Fruit fly (Drosophila melanogaster) whole organism, prepupa: ENCODE data around the gene Parg.

Experiments used
- Blimp-1 ChIP-seq: fragments of 200-800 bp; sonication (Bioruptor generic); optimal IDR thresholded peaks from 3 replicates; lab custom pipeline; 2017; ENCODE audit warnings: missing biosample characterization, missing genetic modification characterization, mild to moderate bottlenecking, moderate library complexity, missing genetic modification reagents
- CG10669 ChIP-seq: fragments of 200-800 bp; sonication (Bioruptor generic); optimal IDR thresholded peaks from 3 replicates; lab custom pipeline; 2018; ENCODE audit warnings: missing biosample characterization, mild to moderate bottlenecking, missing genetic modification characterization, moderate library complexity
- CG11902 ChIP-seq: fragments of 200-800 bp; sonication (Bioruptor generic); optimal IDR thresholded peaks from 3 replicates; lab custom pipeline; 2016; ENCODE audit warnings: missing biosample characterization, missing genetic modification characterization
- CG15336 ChIP-seq: fragments of 200-800 bp; sonication (Bioruptor generic); IDR thresholded peaks from 2 replicates; pipeline ENCODE4 v1.3.6; 2022; ENCODE audit warnings: missing biosample characterization, missing genetic modification characterization
- CG1621 ChIP-seq: fragments of 200-800 bp; sonication (Bioruptor generic); optimal IDR thresholded peaks from 3 replicates; lab custom pipeline; 2018; ENCODE audit warnings: missing biosample characterization, mild to moderate bottlenecking, missing genetic modification characterization
- CG3032 ChIP-seq: fragments of 200-800 bp; optimal IDR thresholded peaks from 2 replicates; lab custom pipeline; 2019; ENCODE audit warnings: missing biosample characterization, mild to moderate bottlenecking, missing genetic modification characterization, moderate library complexity
- CG31627 ChIP-seq: fragments of 200-800 bp; sonication (Bioruptor generic); optimal IDR thresholded peaks from 3 replicates; lab custom pipeline; 2016; ENCODE audit warnings: missing biosample characterization, missing genetic modification characterization
- CG32006 ChIP-seq: fragments of 200-800 bp; sonication (Bioruptor generic); optimal IDR thresholded peaks from 3 replicates; lab custom pipeline; 2017; ENCODE audit warnings: missing biosample characterization, mild to moderate bottlenecking, missing genetic modification characterization
- CG3919 ChIP-seq: fragments of 200-800 bp; sonication (Bioruptor generic); optimal IDR thresholded peaks from 3 replicates; lab custom pipeline; 2016; ENCODE audit warnings: missing biosample characterization, missing genetic modification characterization
- CG4318 ChIP-seq: fragments of 200-800 bp; sonication (Bioruptor generic); optimal IDR thresholded peaks from 3 replicates; lab custom pipeline; 2017; ENCODE audit warnings: missing biosample characterization, mild to moderate bottlenecking, missing genetic modification characterization
- CG6163 ChIP-seq: fragments of 200-800 bp; sonication (Bioruptor generic); IDR thresholded peaks from 3 replicates; pipeline ENCODE4 v1.3.6; 2022; ENCODE audit warnings: missing biosample characterization, missing genetic modification characterization
- CG6792 ChIP-seq: fragments of 200-800 bp; sonication (Bioruptor generic); optimal IDR thresholded peaks from 3 replicates; lab custom pipeline; 2016; ENCODE audit warnings: missing biosample characterization, missing genetic modification characterization
- CG6808 ChIP-seq: fragments of 200-800 bp; sonication (Bioruptor generic); optimal IDR thresholded peaks from 3 replicates; lab custom pipeline; 2017; ENCODE audit warnings: missing biosample characterization, missing genetic modification characterization, mild to moderate bottlenecking, moderate library complexity, missing genetic modification reagents
- CG6854 ChIP-seq: fragments of 200-800 bp; sonication (Bioruptor generic); optimal IDR thresholded peaks from 2 replicates; lab custom pipeline; 2017; ENCODE audit warnings: missing biosample characterization, mild to moderate bottlenecking, missing genetic modification characterization
- CG7368 ChIP-seq: fragments of 200-800 bp; sonication (Bioruptor generic); optimal IDR thresholded peaks from 3 replicates; lab custom pipeline; 2016; ENCODE audit warnings: missing biosample characterization, missing genetic modification characterization
- CG8319 ChIP-seq: fragments of 200-800 bp; sonication (Bioruptor generic); optimal IDR thresholded peaks from 3 replicates; lab custom pipeline; 2016; ENCODE audit warnings: missing biosample characterization, missing genetic modification characterization
- CG8632 ChIP-seq: fragments of 200-800 bp; sonication (Bioruptor generic); optimal IDR thresholded peaks from 3 replicates; lab custom pipeline; 2016; ENCODE audit warnings: missing biosample characterization, missing genetic modification characterization
- CG9139 ChIP-seq: fragments of 200-800 bp; sonication (Bioruptor generic); optimal IDR thresholded peaks from 3 replicates; lab custom pipeline; 2017; ENCODE audit warnings: missing biosample characterization, mild to moderate bottlenecking, missing genetic modification characterization
- Eip93F ChIP-seq: fragments of 200-800 bp; sonication (Bioruptor generic); optimal IDR thresholded peaks from 2 replicates; lab custom pipeline; 2016; ENCODE audit warnings: missing biosample characterization, mild to moderate bottlenecking, missing genetic modification characterization
- Ets21C ChIP-seq: fragments of 200-800 bp; sonication (Bioruptor generic); optimal IDR thresholded peaks from 3 replicates; lab custom pipeline; 2016; ENCODE audit warnings: missing biosample characterization, missing genetic modification characterization
- Ets96B ChIP-seq: fragments of 200-800 bp; optimal IDR thresholded peaks from 2 replicates; lab custom pipeline; 2019; ENCODE audit warnings: missing biosample characterization, mild to moderate bottlenecking, missing genetic modification characterization, moderate library complexity
- Gug ChIP-seq: fragments of 200-800 bp; sonication (Bioruptor generic); IDR thresholded peaks from 2 replicates; pipeline ENCODE4 v1.3.6; 2022; ENCODE audit warnings: missing biosample characterization, missing genetic modification characterization
- Hr38 ChIP-seq: sonication (Bioruptor generic); optimal IDR thresholded peaks from 2 replicates; lab custom pipeline; 2016; ENCODE audit warnings: missing biosample characterization, missing genetic modification characterization
- Hr39 ChIP-seq: fragments of 200-800 bp; sonication (Bioruptor generic); optimal IDR thresholded peaks from 2 replicates; lab custom pipeline; 2016; ENCODE audit warnings: missing biosample characterization, missing genetic modification characterization
- Hr4 ChIP-seq: fragments of 200-800 bp; sonication (Bioruptor generic); optimal IDR thresholded peaks from 3 replicates; lab custom pipeline; 2016; ENCODE audit warnings: missing biosample characterization, missing genetic modification characterization
- Met ChIP-seq: fragments of 200-800 bp; sonication (Bioruptor generic); optimal IDR thresholded peaks from 3 replicates; lab custom pipeline; 2016; ENCODE audit warnings: missing biosample characterization, missing genetic modification characterization
- OdsH ChIP-seq: fragments of 200-800 bp; sonication (Bioruptor generic); optimal IDR thresholded peaks from 3 replicates; lab custom pipeline; 2016; ENCODE audit warnings: missing biosample characterization, missing genetic modification characterization
- Smox ChIP-seq: fragments of 200-800 bp; sonication (Bioruptor generic); optimal IDR thresholded peaks from 3 replicates; lab custom pipeline; 2016; ENCODE audit warnings: missing biosample characterization, missing genetic modification characterization
- Sox102F ChIP-seq: fragments of 200-800 bp; sonication (Bioruptor generic); optimal IDR thresholded peaks from 2 replicates; lab custom pipeline; 2016; ENCODE audit warnings: missing biosample characterization, mild to moderate bottlenecking, missing genetic modification characterization
- Sox14 ChIP-seq: fragments of 200-800 bp; sonication (Bioruptor generic); optimal IDR thresholded peaks from 3 replicates; lab custom pipeline; 2016; ENCODE audit warnings: missing biosample characterization, missing genetic modification characterization
- Sox15 ChIP-seq: fragments of 200-800 bp; sonication (Bioruptor generic); optimal IDR thresholded peaks from 3 replicates; lab custom pipeline; 2016; ENCODE audit warnings: missing biosample characterization, missing genetic modification characterization
- acj6 ChIP-seq: fragments of 200-800 bp; sonication (Bioruptor generic); optimal IDR thresholded peaks from 3 replicates; lab custom pipeline; 2016; ENCODE audit warnings: missing biosample characterization, missing genetic modification characterization
- dsx ChIP-seq: fragments of 200-800 bp; optimal IDR thresholded peaks from 3 replicates; lab custom pipeline; 2019; ENCODE audit warnings: missing biosample characterization, mild to moderate bottlenecking, missing genetic modification characterization, moderate library complexity; ENCODE audit not compliant: poor library complexity, severe bottlenecking
- eg ChIP-seq: fragments of 200-800 bp; sonication (Bioruptor generic); IDR thresholded peaks from 3 replicates; pipeline ENCODE4 v1.3.6; 2022; ENCODE audit warnings: missing biosample characterization, missing genetic modification characterization
- esn ChIP-seq: fragments of 200-800 bp; sonication (Bioruptor generic); optimal IDR thresholded peaks from 2 replicates; lab custom pipeline; 2016; ENCODE audit warnings: missing biosample characterization, mild to moderate bottlenecking, missing genetic modification characterization, moderate library complexity
- fd59A ChIP-seq: fragments of 200-800 bp; sonication (Bioruptor generic); optimal IDR thresholded peaks from 2 replicates; lab custom pipeline; 2017; ENCODE audit warnings: missing biosample characterization, mild to moderate bottlenecking, missing genetic modification characterization, missing genetic modification reagents
- fkh ChIP-seq: fragments of 200-800 bp; sonication (Bioruptor generic); optimal IDR thresholded peaks from 3 replicates; lab custom pipeline; 2017; ENCODE audit warnings: missing biosample characterization, mild to moderate bottlenecking, missing genetic modification characterization, moderate library complexity
- lz ChIP-seq: fragments of 200-800 bp; sonication (Bioruptor generic); optimal IDR thresholded peaks from 3 replicates; lab custom pipeline; 2016; ENCODE audit warnings: missing biosample characterization, missing genetic modification characterization
- net ChIP-seq: fragments of 200-800 bp; sonication (Bioruptor generic); optimal IDR thresholded peaks from 3 replicates; lab custom pipeline; 2016; ENCODE audit warnings: missing biosample characterization, missing genetic modification characterization
- salr ChIP-seq, 2 experiments: fragments of 200-800 bp; sonication (Bioruptor generic); optimal IDR thresholded peaks; 3 replicates each; lab custom pipeline; 2016 to 2018; ENCODE audit warnings: missing biosample characterization in 2 of 2, missing genetic modification characterization in 2 of 2, mild to moderate bottlenecking in 1 of 2
- spab ChIP-seq: fragments of 200-800 bp; sonication (Bioruptor generic); optimal IDR thresholded peaks from 2 replicates; lab custom pipeline; 2017; ENCODE audit warnings: missing biosample characterization, mild to moderate bottlenecking, missing genetic modification characterization, missing genetic modification reagents
- ss ChIP-seq, 2 experiments: fragments of 200-800 bp; sonication (Bioruptor generic); optimal IDR thresholded peaks; 2 replicates in 1 of 2; 3 replicates in 1 of 2; lab custom pipeline; 2017 to 2018; ENCODE audit warnings: mild to moderate bottlenecking in 2 of 2, missing biosample characterization in 2 of 2, missing genetic modification characterization in 2 of 2, moderate library complexity in 1 of 2
- topi ChIP-seq: fragments of 200-800 bp; sonication (Bioruptor generic); optimal IDR thresholded peaks from 3 replicates; lab custom pipeline; 2016; ENCODE audit warnings: missing biosample characterization, missing genetic modification characterization
- vri ChIP-seq: fragments of 200-800 bp; sonication (Bioruptor generic); optimal IDR thresholded peaks from 3 replicates; lab custom pipeline; 2016; ENCODE audit warnings: missing biosample characterization, mild to moderate bottlenecking, missing genetic modification characterization

Gene Parg

DNA sequence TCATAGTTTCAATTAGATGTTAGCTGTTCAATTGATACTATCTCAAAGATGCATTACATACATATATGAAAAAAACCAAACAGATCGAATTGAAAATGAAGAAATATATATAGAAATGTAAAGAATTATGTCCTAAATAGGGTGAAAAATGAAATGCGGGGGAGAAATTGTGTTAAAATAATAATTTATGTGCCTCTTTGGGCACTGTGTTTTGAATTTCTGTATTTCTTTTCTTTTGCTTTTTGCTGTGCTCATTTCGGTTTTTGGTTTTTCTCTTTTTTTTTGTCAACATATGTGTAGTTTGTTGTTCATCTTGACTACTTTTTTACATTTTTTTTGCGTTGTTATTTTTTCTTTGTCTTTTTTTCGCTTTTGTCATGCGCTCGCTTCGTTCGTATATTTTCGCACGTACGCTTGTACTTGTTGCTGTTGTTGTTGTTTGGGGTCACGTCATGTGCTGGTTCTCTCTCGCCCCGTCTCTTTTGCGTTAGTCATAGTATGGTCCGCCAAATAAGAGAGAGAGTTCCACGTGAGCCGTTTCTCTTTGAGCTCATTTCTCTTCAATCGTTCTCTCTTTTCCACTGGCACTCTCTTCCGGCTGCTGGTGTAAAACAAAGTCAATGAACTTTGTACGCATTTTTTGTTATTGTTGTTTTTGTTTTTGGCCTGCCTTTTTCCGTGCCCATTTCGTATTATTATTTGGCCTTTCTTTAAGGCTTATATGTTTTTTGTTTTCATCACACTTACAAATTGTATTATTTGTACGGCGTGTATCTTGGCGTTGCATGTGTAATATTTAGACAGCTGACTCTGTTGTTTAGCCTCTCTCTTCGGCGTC, 24.1 kb upstream of the Parg start (continued):
- TF ChIP-seq Sox14 (peak; percentile 85), CG7368 (GFP tag; lab: Kevin White, UChicago) (peak; percentile 66), Ets21C (GFP tag; lab: Kevin White, UChicago) (peak; percentile 67), salr (GFP tag; optimal IDR thresholded peaks at IDR 0.05; lab: Kevin White, UChicago) (peak; percentile 46 to 98), CG6854 (peak; percentile 62), CG6163 (GFP tag; lab: Robert Waterston, UW) (peak; percentile 93), CG9139 (GFP tag; lab: Kevin White, UChicago) (peak; percentile 85), CG1621 (tag; lab: Kevin White, UChicago) (peak; percentile 76), vri (GFP tag; lab: Kevin White, UChicago) (peak; percentile 47), Smox (GFP tag; lab: Kevin White, UChicago) (peak; percentile 85), CG8319 (no peak), CG15336 (GFP tag; lab: Robert Waterston, UW) (peak; percentile 89), Sox102F (GFP tag; lab: Kevin White, UChicago) (peak; percentile 69), Hr4 (GFP tag; lab: Kevin White, UChicago) (peak; percentile 91), esn (GFP tag; lab: Kevin White, UChicago) (peak; percentile 89), topi (GFP tag; lab: Kevin White, UChicago) (no peak), CG11902 (GFP tag; lab: Kevin White, UChicago) (no peak), Ets96B (tag; lab: Kevin White, UChicago) (peak; percentile 61), CG10669 (GFP tag; lab: Kevin White, UChicago) (peak; percentile 66), dsx (GFP tag; lab: Kevin White, UChicago) (peak; percentile 80), eg (GFP tag; lab: Robert Waterston, UW) (peak; percentile 93), Blimp-1 (GFP tag; lab: Kevin White, UChicago) (no peak), CG32006 (GFP tag; lab: Kevin White, UChicago) (peak; percentile 97), Hr38 (GFP tag; lab: Kevin White, UChicago) (no peak), CG6792 (GFP tag; lab: Kevin White, UChicago) (peak; percentile 77), fd59A (peak; percentile 79), CG6808 (GFP tag; lab: Kevin White, UChicago) (peak; percentile 87), fkh (GFP tag; lab: Kevin White, UChicago) (no peak), Sox15 (GFP tag; lab: Kevin White, UChicago) (peak; percentile 78), Met (GFP tag; lab: Kevin White, UChicago) (peak; percentile 85)
- TF ChIP-seq, all 60 proteins: peak for 54

DNA sequence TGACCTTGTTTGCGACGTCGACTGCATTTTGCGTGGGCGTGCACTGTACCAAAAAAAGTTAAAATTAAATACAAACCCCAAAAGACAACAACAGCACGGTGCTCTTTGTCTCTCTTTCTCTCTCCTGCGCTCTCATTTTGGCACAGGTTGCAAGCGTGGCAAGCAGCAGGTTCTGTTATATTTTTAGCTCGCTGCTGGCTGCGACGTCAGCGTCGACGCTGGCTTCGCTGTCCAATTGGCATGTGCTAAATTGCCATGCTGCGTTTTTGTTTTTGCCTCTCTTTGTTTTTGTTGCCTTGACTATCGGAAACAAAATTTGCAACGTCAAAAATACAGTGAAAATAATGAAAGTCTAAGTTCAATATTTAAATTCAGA, 23.5 kb upstream of the Parg start:
- TF ChIP-seq CG4318 (no peak), net (GFP tag; lab: Kevin White, UChicago) (no peak), CG7368 (GFP tag; lab: Kevin White, UChicago) (no peak), Sox102F (GFP tag; lab: Kevin White, UChicago) (no peak), CG8632 (GFP tag; lab: Kevin White, UChicago) (no peak)

DNA sequence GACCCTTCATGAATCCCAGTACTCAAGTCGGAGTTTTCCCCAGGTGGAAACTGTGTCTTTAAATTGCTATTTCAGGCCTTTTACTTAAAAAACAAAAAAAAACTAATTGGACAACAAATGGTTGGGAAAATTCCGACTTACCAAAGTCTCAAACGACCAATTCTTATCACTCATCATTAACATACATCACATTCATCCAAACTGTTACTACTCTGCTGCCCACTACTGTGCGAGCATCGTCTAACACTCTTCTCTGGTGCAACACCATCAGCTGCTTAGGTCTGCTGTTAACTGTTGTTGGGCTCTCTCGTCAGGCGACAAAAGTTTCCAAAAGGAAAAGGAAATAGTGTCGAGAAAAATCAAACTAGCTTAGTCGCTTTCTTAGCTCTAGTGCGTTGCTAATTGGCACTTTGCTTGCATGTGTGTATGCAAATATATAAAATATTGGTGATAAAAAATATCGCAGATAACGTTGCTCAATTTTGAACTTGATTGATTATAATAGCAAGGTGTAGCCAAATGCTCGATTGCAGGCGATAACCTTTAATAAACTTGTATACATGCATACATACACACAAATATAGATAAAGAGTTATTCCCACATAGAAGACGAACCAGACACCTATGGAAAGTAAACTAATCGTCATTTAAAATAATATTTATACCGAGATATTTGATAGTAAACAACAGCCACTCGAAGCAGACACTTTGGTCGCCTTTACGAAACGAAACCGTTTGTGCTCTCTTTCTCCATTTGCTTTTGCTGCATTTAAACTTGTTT, 22.9 kb upstream of the Parg start:
- TF ChIP-seq Eip93F (no peak), CG6808 (GFP tag; lab: Kevin White, UChicago) (peak; percentile 57), ss (GFP tag; optimal IDR thresholded peaks at IDR 0.05; lab: Kevin White, UChicago) (peak in 1 of 2 experiments; percentile 6), CG3032 (tag; lab: Kevin White, UChicago) (peak; percentile 61), spab (GFP tag; lab: Kevin White, UChicago) (peak; percentile 58), CG32006 (GFP tag; lab: Kevin White, UChicago) (peak; percentile 88), lz (GFP tag; lab: Kevin White, UChicago) (peak; percentile 75), topi (GFP tag; lab: Kevin White, UChicago) (peak; percentile 79), Gug (GFP tag; lab: Robert Waterston, UW) (no peak), Ets96B (tag; lab: Kevin White, UChicago) (peak; percentile 41), Blimp-1 (GFP tag; lab: Kevin White, UChicago) (peak; percentile 12), OdsH (GFP tag; lab: Kevin White, UChicago) (peak; percentile 79), CG3919 (peak; percentile 64), CG6163 (GFP tag; lab: Robert Waterston, UW) (no peak), acj6 (peak; percentile 71), CG31627 (peak; percentile 71), Hr39 (GFP tag; lab: Kevin White, UChicago) (peak; percentile 74), CG6854 (no peak)
